Worm (Caenorhabditis elegans) whole organism, young adult: ENCODE measurements around the gene Y39A1A.16.

ENCODE experiments used
- D2030.7 ChIP-seq: fragments of 200-800 bp; sonication (Bioruptor generic); IDR thresholded peaks from 2 replicates; pipeline ENCODE4 v1.3.6; 2022; ENCODE audit warnings: missing genetic modification reagents, missing genetic modification characterization, missing compliant biosample characterization
- F33H1.4 ChIP-seq: fragments of 200-800 bp; sonication (Bioruptor generic); IDR thresholded peaks from 2 replicates; pipeline ENCODE4 v1.3.6; 2022; ENCODE audit warnings: missing genetic modification reagents, missing genetic modification characterization, missing compliant biosample characterization
- F52B5.7 ChIP-seq: sonication (generic microtip); optimal IDR thresholded peaks from 2 replicates; lab custom pipeline; 2016; ENCODE audit warnings: mild to moderate bottlenecking, missing genetic modification characterization, missing compliant biosample characterization
- F57C9.4 ChIP-seq: sonication (generic microtip); optimal IDR thresholded peaks from 2 replicates; lab custom pipeline; 2017; ENCODE audit warnings: mild to moderate bottlenecking, missing genetic modification characterization, missing compliant biosample characterization
- K11D2.4 ChIP-seq: fragments of 200-800 bp; sonication (Bioruptor generic); IDR thresholded peaks from 2 replicates; pipeline ENCODE4 v1.3.6; 2022; ENCODE audit warnings: missing genetic modification reagents, missing genetic modification characterization, missing compliant biosample characterization
- T07F8.4 ChIP-seq: sonication (generic microtip); optimal IDR thresholded peaks from 2 replicates; lab custom pipeline; 2016; ENCODE audit warnings: mild to moderate bottlenecking, missing genetic modification characterization, moderate library complexity, missing compliant biosample characterization
- Y95B8A.8 ChIP-seq: fragments of 200-800 bp; sonication (Bioruptor generic); IDR thresholded peaks from 2 replicates; pipeline ENCODE4 v1.3.6; 2022; ENCODE audit warnings: missing genetic modification reagents, missing genetic modification characterization, missing compliant biosample characterization
- aptf-3 ChIP-seq: fragments of 200-800 bp; sonication (Bioruptor generic); IDR thresholded peaks from 2 replicates; pipeline ENCODE4 v1.3.6; 2022; ENCODE audit warnings: missing genetic modification characterization, missing compliant biosample characterization
- atf-7 ChIP-seq: sonication (generic microtip); optimal IDR thresholded peaks from 2 replicates; lab custom pipeline; 2017; ENCODE audit warnings: mild to moderate bottlenecking, missing genetic modification characterization, missing compliant biosample characterization
- athp-1 ChIP-seq: sonication (generic microtip); optimal IDR thresholded peaks from 2 replicates; lab custom pipeline; 2017; ENCODE audit warnings: mild to moderate bottlenecking, missing genetic modification characterization, missing compliant biosample characterization
- attf-5 ChIP-seq: fragments of 200-800 bp; sonication (Bioruptor generic); optimal IDR thresholded peaks from 2 replicates; lab custom pipeline; 2018; ENCODE audit warnings: mild to moderate bottlenecking, missing genetic modification characterization, missing compliant biosample characterization
- cebp-1 ChIP-seq, 2 experiments: fragments of 200-800 bp in 1 of 2; sonication (Bioruptor generic) in 1 of 2; sonication (generic microtip) in 1 of 2; IDR thresholded peaks in 1 of 2; optimal IDR thresholded peaks in 1 of 2; 2 replicates each; pipeline versions ENCODE4 v1.3.6 to Lab custom; 2017 to 2022; ENCODE audit warnings: missing compliant biosample characterization in 2 of 2, missing genetic modification characterization in 2 of 2, mild to moderate bottlenecking in 1 of 2, missing genetic modification reagents in 1 of 2, moderate library complexity in 1 of 2
- cebp-2 ChIP-seq: fragments of 200-800 bp; sonication (Bioruptor generic); IDR thresholded peaks from 2 replicates; pipeline ENCODE4 v1.3.6; 2022; ENCODE audit warnings: missing genetic modification characterization, missing compliant biosample characterization
- ceh-27 ChIP-seq: fragments of 200-800 bp; sonication (Bioruptor generic); optimal IDR thresholded peaks from 2 replicates; lab custom pipeline; 2018; ENCODE audit warnings: mild to moderate bottlenecking, missing genetic modification characterization, moderate library complexity, missing compliant biosample characterization
- ceh-58 ChIP-seq: fragments of 200-800 bp; sonication (Bioruptor generic); IDR thresholded peaks from 2 replicates; pipeline ENCODE4 v1.3.6; 2022; ENCODE audit warnings: missing genetic modification characterization, missing compliant biosample characterization
- ceh-91 ChIP-seq: fragments of 200-800 bp; sonication (Bioruptor generic); IDR thresholded peaks from 2 replicates; pipeline ENCODE4 v1.3.6; 2022; ENCODE audit warnings: missing genetic modification reagents, missing genetic modification characterization, missing compliant biosample characterization
- chd-7 ChIP-seq: sonication (generic microtip); optimal IDR thresholded peaks from 2 replicates; lab custom pipeline; 2016; ENCODE audit warnings: mild to moderate bottlenecking, missing genetic modification characterization, moderate library complexity, missing compliant biosample characterization
- die-1 ChIP-seq: sonication (generic microtip); optimal IDR thresholded peaks from 2 replicates; lab custom pipeline; 2016; ENCODE audit warnings: missing genotype, mild to moderate bottlenecking, missing genetic modification characterization, missing compliant biosample characterization
- egrh-3 ChIP-seq: fragments of 200-800 bp; sonication (Bioruptor generic); IDR thresholded peaks from 2 replicates; pipeline ENCODE4 v1.3.6; 2022; ENCODE audit warnings: missing genetic modification reagents, missing genetic modification characterization, missing compliant biosample characterization
- ets-4 ChIP-seq: fragments of 200-800 bp; sonication (Bioruptor generic); optimal IDR thresholded peaks from 2 replicates; lab custom pipeline; 2018; ENCODE audit warnings: mild to moderate bottlenecking, missing genetic modification characterization, missing compliant biosample characterization
- hsf-1 ChIP-seq: fragments of 200-800 bp; sonication (Bioruptor generic); IDR thresholded peaks from 2 replicates; pipeline ENCODE4 v1.3.6; 2022; ENCODE audit warnings: missing genetic modification reagents, missing genetic modification characterization, missing compliant biosample characterization
- let-526 ChIP-seq: fragments of 200-800 bp; sonication (Bioruptor generic); IDR thresholded peaks from 2 replicates; pipeline ENCODE4 v1.3.6; 2022; ENCODE audit warnings: missing genetic modification reagents, missing genetic modification characterization, missing compliant biosample characterization
- let-607 ChIP-seq, 2 experiments: fragments of 200-800 bp in 1 of 2; sonication (Bioruptor generic) in 1 of 2; sonication (generic microtip) in 1 of 2; optimal IDR thresholded peaks; 2 replicates each; lab custom pipeline; 2016 to 2018; ENCODE audit warnings: mild to moderate bottlenecking in 2 of 2, missing compliant biosample characterization in 2 of 2, missing genetic modification characterization in 2 of 2, moderate library complexity in 2 of 2, missing genotype in 1 of 2
- lin-26 ChIP-seq: fragments of 200-800 bp; sonication (Bioruptor generic); IDR thresholded peaks from 2 replicates; pipeline ENCODE4 v1.3.6; 2022; ENCODE audit warnings: missing genetic modification reagents, missing genetic modification characterization, missing compliant biosample characterization
- lin-40 ChIP-seq: sonication (generic microtip); optimal IDR thresholded peaks from 2 replicates; lab custom pipeline; 2016; ENCODE audit warnings: missing genetic modification characterization, mild to moderate bottlenecking, missing compliant biosample characterization, missing genotype, missing genetic modification reagents
- lin-54 ChIP-seq: fragments of 200-800 bp; sonication (Bioruptor generic); optimal IDR thresholded peaks from 2 replicates; lab custom pipeline; 2018; ENCODE audit warnings: mild to moderate bottlenecking, missing genetic modification characterization, missing compliant biosample characterization
- lsl-1 ChIP-seq: fragments of 200-800 bp; sonication (Bioruptor generic); optimal IDR thresholded peaks from 2 replicates; lab custom pipeline; 2018; ENCODE audit warnings: mild to moderate bottlenecking, missing genetic modification characterization, moderate library complexity, missing compliant biosample characterization
- mel-28 ChIP-seq: sonication (generic microtip); optimal IDR thresholded peaks from 2 replicates; lab custom pipeline; 2016; ENCODE audit warnings: borderline replicate concordance, mild to moderate bottlenecking, missing genetic modification characterization, missing compliant biosample characterization
- nfya-1 ChIP-seq: sonication (generic microtip); optimal IDR thresholded peaks from 2 replicates; lab custom pipeline; 2017; ENCODE audit warnings: antibody characterized with exemption, missing compliant biosample characterization, missing genetic modification characterization, borderline replicate concordance; ENCODE audit not compliant: insufficient read depth
- nfyb-1 ChIP-seq: fragments of 200-800 bp; sonication (Bioruptor generic); IDR thresholded peaks from 2 replicates; pipeline ENCODE4 v1.3.6; 2022; ENCODE audit warnings: missing genetic modification reagents, missing genetic modification characterization, missing compliant biosample characterization
- nhr-27 ChIP-seq: fragments of 200-800 bp; sonication (Bioruptor generic); optimal IDR thresholded peaks from 2 replicates; lab custom pipeline; 2018; ENCODE audit warnings: mild to moderate bottlenecking, missing genetic modification characterization, moderate library complexity, missing compliant biosample characterization
- pbrm-1 ChIP-seq: fragments of 200-800 bp; sonication (Bioruptor generic); IDR thresholded peaks from 2 replicates; pipeline ENCODE4 v1.3.6; 2022; ENCODE audit warnings: missing genetic modification reagents, missing genetic modification characterization, missing compliant biosample characterization
- pha-4 ChIP-seq: fragments of 150-350 bp; sonication (generic microtip); optimal IDR thresholded peaks from 2 replicates; lab custom pipeline; 2014; ENCODE audit warnings: missing biosample characterization, missing genetic modification reagents, missing genetic modification characterization
- rpc-1 ChIP-seq, 2 experiments: fragments of 150-350 bp in 1 of 2; sonication (generic microtip) in 1 of 2; optimal IDR thresholded peaks; 2 replicates each; lab custom pipeline; 2014 to 2018; ENCODE audit warnings: missing biosample characterization in 1 of 2, missing genetic modification characterization in 1 of 2, missing genetic modification reagents in 1 of 2, missing genotype in 1 of 2
- snpc-1.1 ChIP-seq: sonication (generic microtip); optimal IDR thresholded peaks from 2 replicates; lab custom pipeline; 2017; ENCODE audit warnings: missing genetic modification characterization, mild to moderate bottlenecking, missing compliant biosample characterization, antibody characterized with exemption, moderate library complexity, missing genotype, missing genetic modification reagents; ENCODE audit not compliant: insufficient read depth
- unc-130 ChIP-seq: sonication (generic microtip); optimal IDR thresholded peaks from 2 replicates; lab custom pipeline; 2016; ENCODE audit warnings: missing genetic modification reagents, missing genetic modification characterization, missing compliant biosample characterization
- zfh-2 ChIP-seq: fragments of 200-800 bp; sonication (Bioruptor generic); conservative IDR thresholded peaks from 2 replicates; pipeline ENCODE4 v1.3.6; 2022; ENCODE audit warnings: missing genetic modification reagents, missing genetic modification characterization, missing compliant biosample characterization
- ztf-18 ChIP-seq: sonication (generic microtip); optimal IDR thresholded peaks from 2 replicates; lab custom pipeline; 2016; ENCODE audit warnings: missing genotype, mild to moderate bottlenecking, missing genetic modification characterization, missing compliant biosample characterization
- ztf-22 ChIP-seq: fragments of 200-800 bp; sonication (Bioruptor generic); optimal IDR thresholded peaks from 2 replicates; lab custom pipeline; 2018; ENCODE audit warnings: mild to moderate bottlenecking, missing genetic modification characterization, moderate library complexity, missing compliant biosample characterization
- ztf-28 ChIP-seq: fragments of 200-800 bp; sonication (Bioruptor generic); IDR thresholded peaks from 2 replicates; pipeline ENCODE4 v1.3.6; 2022; ENCODE audit warnings: missing genetic modification reagents, missing genetic modification characterization, missing compliant biosample characterization

Y39A1A.16 gene

ce11 chrIII:10632590-10633402 lies 46.3 kb upstream of the Y39A1A.16 start, which contains the start of gene Y39A1A.10:
Y39A1A.10 (plus strand) TSS chrIII:10632728.
- TF ChIP-seq egrh-3 (GFP tag; lab: Robert Waterston, UW) (peak; percentile 95), F57C9.4 (tag; lab: Kevin White, UChicago) (no peak), lin-26 (GFP tag; lab: Robert Waterston, UW) (0 out of 2 replicates have a peak, but pooled peaks have one; percentile 11), athp-1 (tag; lab: Kevin White, UChicago) (no peak), nfyb-1 (GFP tag; lab: Robert Waterston, UW) (0 out of 2 replicates have a peak, but pooled peaks have one; percentile 54), ceh-58 (GFP tag; lab: Robert Waterston, UW) (0 out of 2 replicates have a peak, but pooled peaks have one; percentile 74), let-526 (GFP tag; lab: Robert Waterston, UW) (no peak), hsf-1 (GFP tag; lab: Robert Waterston, UW) (no peak), lin-54 (GFP tag; lab: Kevin White, UChicago) (no peak), zfh-2 (GFP tag; lab: Robert Waterston, UW) (peak; percentile 84), cebp-1 (GFP tag; IDR thresholded peaks at IDR 0.05; lab: Robert Waterston, UW) (no peak), cebp-1 (tag; optimal IDR thresholded peaks at IDR 0.05; lab: Kevin White, UChicago) (peak; percentile 4)

ce11 chrIII:10633403-10633674 lies 45.7 kb upstream of the Y39A1A.16 start, which contains the start of gene Y39A1A.9:
Y39A1A.9 (minus strand) TSS chrIII:10633501.
- TF ChIP-seq T07F8.4 (tag; lab: Kevin White, UChicago) (no peak), lin-54 (GFP tag; lab: Kevin White, UChicago) (no peak), F52B5.7 (tag; lab: Kevin White, UChicago) (no peak), aptf-3 (no peak), die-1 (no peak), mel-28 (tag; lab: Kevin White, UChicago) (no peak), atf-7 (tag; lab: Kevin White, UChicago) (no peak), Y95B8A.8 (no peak), F33H1.4 (GFP tag; lab: Robert Waterston, UW) (no peak), ceh-27 (GFP tag; lab: Kevin White, UChicago) (no peak), chd-7 (tag; lab: Kevin White, UChicago) (no peak)

- TF ChIP-seq ceh-58 (GFP tag; lab: Robert Waterston, UW) (no peak), rpc-1 (optimal IDR thresholded peaks at IDR 0.05; lab: Kevin White, UChicago) (no peak), rpc-1 (tag; optimal IDR thresholded peaks at IDR 0.05; lab: Kevin White, UChicago) (no peak), D2030.7 (GFP tag; lab: Robert Waterston, UW) (peak; percentile 33; the same call in 1 of the 2 replicates), ceh-91 (no peak), snpc-1.1 (no peak), let-526 (GFP tag; lab: Robert Waterston, UW) (no peak), attf-5 (GFP tag; lab: Kevin White, UChicago) (peak; percentile 78), ztf-18 (tag; lab: Kevin White, UChicago) (peak; percentile 44), let-607 (tag; optimal IDR thresholded peaks at IDR 0.05; lab: Kevin White, UChicago) (peak in 1 of 2 experiments; percentile 29), F57C9.4 (tag; lab: Kevin White, UChicago) (peak; percentile 16), lsl-1 (GFP tag; lab: Kevin White, UChicago) (no peak), nhr-27 (tag; lab: Kevin White, UChicago) (no peak), mel-28 (tag; lab: Kevin White, UChicago) (no peak), ets-4 (peak; percentile 46), ztf-22 (peak; percentile 17), lin-40 (tag; lab: Kevin White, UChicago) (peak; percentile 67), ztf-28 (GFP tag; lab: Robert Waterston, UW) (no peak), F52B5.7 (tag; lab: Kevin White, UChicago) (no peak), cebp-1 (GFP tag; IDR thresholded peaks at IDR 0.05; lab: Robert Waterston, UW) (peak; percentile 16; the same call in 1 of the 2 replicates), cebp-1 (tag; optimal IDR thresholded peaks at IDR 0.05; lab: Kevin White, UChicago) (peak; percentile 78), cebp-2 (no peak), F33H1.4 (GFP tag; lab: Robert Waterston, UW) (no peak), nfya-1 (tag; lab: Kevin White, UChicago) (no peak), pha-4 (no peak), lin-54 (GFP tag; lab: Kevin White, UChicago) (peak; percentile 32), pbrm-1 (GFP tag; lab: Robert Waterston, UW) (peak; percentile 59), unc-130 (no peak), K11D2.4 (GFP tag; lab: Robert Waterston, UW) (0 out of 2 replicates have a peak, but pooled peaks have one; percentile 47)
Observed at ce11 chrIII:10634034-10634433, 45.0 kb upstream of the Y39A1A.16 start.
